Fruit fly (Drosophila melanogaster) whole organism, embryonic: ENCODE results near the gene CG13001.

Source experiments
- CG15073 ChIP-seq: fragments of 200-800 bp; sonication (Bioruptor generic); optimal IDR thresholded peaks from 2 replicates; lab custom pipeline; 2016; ENCODE audit warnings: missing biosample characterization, missing genetic modification characterization
- CG6791 ChIP-seq: fragments of 200-800 bp; sonication (Bioruptor generic); IDR thresholded peaks from 3 replicates; pipeline ENCODE4 v1.3.6; 2022; ENCODE audit warnings: missing biosample characterization, missing genetic modification characterization; ENCODE audit not compliant: partially characterized antibody
- Nf-YC ChIP-seq: fragments of 200-800 bp; optimal IDR thresholded peaks from 3 replicates; lab custom pipeline; 2019; ENCODE audit warnings: missing biosample characterization, mild to moderate bottlenecking, missing genetic modification characterization, moderate library complexity
- Vsx1 ChIP-seq: fragments of 200-800 bp; sonication (Bioruptor generic); optimal IDR thresholded peaks from 2 replicates; lab custom pipeline; 2017; ENCODE audit warnings: missing biosample characterization, mild to moderate bottlenecking, missing genetic modification characterization, missing genetic modification reagents
- dmrt99B ChIP-seq: fragments of 200-800 bp; sonication (Bioruptor generic); optimal IDR thresholded peaks from 2 replicates; lab custom pipeline; 2018; ENCODE audit warnings: missing biosample characterization, mild to moderate bottlenecking, missing genetic modification characterization, moderate library complexity
- fd96Cb ChIP-seq: fragments of 200-800 bp; sonication (Bioruptor generic); optimal IDR thresholded peaks from 2 replicates; lab custom pipeline; 2018; ENCODE audit warnings: missing biosample characterization, mild to moderate bottlenecking, missing genetic modification characterization, moderate library complexity
- jigr1 ChIP-seq: fragments of 200-800 bp; sonication (Bioruptor generic); IDR thresholded peaks from 3 replicates; pipeline ENCODE4 v1.3.6; 2022; ENCODE audit warnings: missing biosample characterization, missing genetic modification characterization
- knrl ChIP-seq: fragments of 200-800 bp; sonication (Bioruptor generic); IDR thresholded peaks from 3 replicates; pipeline ENCODE4 v1.3.6; 2022; ENCODE audit warnings: missing biosample characterization, missing genetic modification characterization; ENCODE audit not compliant: partially characterized antibody

dm6 chrX:16948371-16948770 is 5.7 kb upstream of the CG13001 start, which contains the start of gene CG13000:
- no peak for TF ChIP-seq Nf-YC (tag; lab: Kevin White, UChicago)
- no peak for TF ChIP-seq fd96Cb (tag; lab: Kevin White, UChicago)
- TF ChIP-seq dmrt99B (tag; lab: Kevin White, UChicago) = no peak
- TF ChIP-seq Vsx1 (GFP tag; lab: Kevin White, UChicago) = no peak
- TF ChIP-seq CG15073 (GFP tag; lab: Kevin White, UChicago) = no peak
- no peak for TF ChIP-seq CG6791 (GFP tag; lab: Robert Waterston, UW)
- TF ChIP-seq jigr1 = no peak
- TF ChIP-seq knrl (GFP tag; lab: Robert Waterston, UW) = no peak
